Fruit fly (Drosophila melanogaster) whole organism, embryonic: ENCODE results near the gene dls.

Source experiments
- Adf1 ChIP-seq: fragments of 200-800 bp; sonication (Bioruptor generic); IDR thresholded peaks from 2 replicates; pipeline ENCODE4 v1.3.6; 2022; ENCODE audit warnings: missing biosample characterization, missing genetic modification characterization
- Awh ChIP-seq: fragments of 200-800 bp; sonication (Bioruptor generic); IDR thresholded peaks from 2 replicates; pipeline ENCODE4, ENCODE4 v1.3.6; 2022; ENCODE audit warnings: missing biosample characterization, missing genetic modification characterization
- B-H1 ChIP-seq: fragments of 200-800 bp; sonication (Bioruptor generic); IDR thresholded peaks from 3 replicates; pipeline ENCODE4 v1.3.6; 2022; ENCODE audit warnings: missing biosample characterization, missing genetic modification characterization
- Bteb2 ChIP-seq: fragments of 200-800 bp; sonication (Bioruptor generic); optimal IDR thresholded peaks from 2 replicates; lab custom pipeline; 2016; ENCODE audit warnings: missing biosample characterization, missing genetic modification characterization
- CG11504 ChIP-seq: fragments of 200-800 bp; sonication (Bioruptor generic); optimal IDR thresholded peaks from 3 replicates; lab custom pipeline; 2019; ENCODE audit warnings: missing biosample characterization, mild to moderate bottlenecking, missing genetic modification characterization, moderate library complexity
- CG11723 ChIP-seq: fragments of 200-800 bp; sonication (Bioruptor generic); optimal IDR thresholded peaks from 2 replicates; lab custom pipeline; 2017; ENCODE audit warnings: missing biosample characterization, mild to moderate bottlenecking, missing genetic modification characterization
- CG12071 ChIP-seq: fragments of 200-800 bp; sonication (Bioruptor generic); optimal IDR thresholded peaks from 3 replicates; lab custom pipeline; 2018; ENCODE audit warnings: missing biosample characterization, mild to moderate bottlenecking, missing genetic modification characterization
- CG13296 ChIP-seq: fragments of 200-800 bp; sonication (Bioruptor generic); optimal IDR thresholded peaks from 3 replicates; lab custom pipeline; 2018; ENCODE audit warnings: missing biosample characterization, mild to moderate bottlenecking, missing genetic modification characterization
- CG14014 ChIP-seq: fragments of 200-800 bp; sonication (Bioruptor generic); IDR thresholded peaks from 2 replicates; pipeline ENCODE4 v1.3.6; 2022; ENCODE audit warnings: missing biosample characterization, missing genetic modification characterization
- CG14965 ChIP-seq: fragments of 200-800 bp; sonication (Bioruptor generic); optimal IDR thresholded peaks from 2 replicates; lab custom pipeline; 2016; ENCODE audit warnings: missing biosample characterization, missing genetic modification characterization, borderline replicate concordance
- CG15696 ChIP-seq: fragments of 200-800 bp; sonication (Bioruptor generic); optimal IDR thresholded peaks from 2 replicates; lab custom pipeline; 2019; ENCODE audit warnings: missing biosample characterization, mild to moderate bottlenecking, missing genetic modification characterization, moderate library complexity
- CG1603 ChIP-seq: fragments of 200-800 bp; sonication (Bioruptor generic); optimal IDR thresholded peaks from 2 replicates; lab custom pipeline; 2019; ENCODE audit warnings: missing biosample characterization, mild to moderate bottlenecking, missing genetic modification characterization, moderate library complexity
- CG16813 ChIP-seq: fragments of 200-800 bp; sonication (Bioruptor generic); IDR thresholded peaks from 3 replicates; pipeline ENCODE4 v1.3.6; 2022; ENCODE audit warnings: missing biosample characterization, missing genetic modification characterization; ENCODE audit not compliant: partially characterized antibody
- CG17186 ChIP-seq: fragments of 200-800 bp; sonication (Bioruptor generic); optimal IDR thresholded peaks from 3 replicates; lab custom pipeline; 2017; ENCODE audit warnings: missing biosample characterization, missing genetic modification reagents, missing genetic modification characterization
- CG17829 ChIP-seq: fragments of 200-800 bp; optimal IDR thresholded peaks from 2 replicates; lab custom pipeline; 2019; ENCODE audit warnings: missing biosample characterization, mild to moderate bottlenecking, missing genetic modification characterization, moderate library complexity
- CG2199 ChIP-seq: fragments of 200-800 bp; sonication (Bioruptor generic); IDR thresholded peaks from 3 replicates; pipeline ENCODE4 v1.3.6; 2022; ENCODE audit warnings: missing biosample characterization, missing genetic modification characterization
- CG2202 ChIP-seq: fragments of 200-800 bp; sonication (Bioruptor generic); optimal IDR thresholded peaks from 2 replicates; lab custom pipeline; 2018; ENCODE audit warnings: missing biosample characterization, mild to moderate bottlenecking, missing genetic modification characterization
- CG3065 ChIP-seq: fragments of 200-800 bp; sonication (Bioruptor generic); optimal IDR thresholded peaks from 2 replicates; lab custom pipeline; 2016; ENCODE audit warnings: missing biosample characterization, missing genetic modification characterization
- CG4730 ChIP-seq: fragments of 200-800 bp; sonication (Bioruptor generic); IDR thresholded peaks from 2 replicates; pipeline ENCODE4 v1.3.6; 2022; ENCODE audit warnings: missing biosample characterization, missing genetic modification characterization
- CG6654 ChIP-seq: fragments of 200-800 bp; sonication (Bioruptor generic); optimal IDR thresholded peaks from 2 replicates; lab custom pipeline; 2017; ENCODE audit warnings: missing biosample characterization, mild to moderate bottlenecking, missing genetic modification characterization
- CG6683 ChIP-seq: fragments of 200-800 bp; sonication (Bioruptor generic); optimal IDR thresholded peaks from 2 replicates; lab custom pipeline; 2017; ENCODE audit warnings: missing biosample characterization, mild to moderate bottlenecking, missing genetic modification characterization, missing genetic modification reagents
- CG6813 ChIP-seq: fragments of 200-800 bp; sonication (Bioruptor generic); optimal IDR thresholded peaks from 2 replicates; lab custom pipeline; 2017; ENCODE audit warnings: missing biosample characterization, missing genetic modification characterization, mild to moderate bottlenecking, moderate library complexity, missing genetic modification reagents
- CG7839 ChIP-seq: fragments of 200-800 bp; sonication (Bioruptor generic); optimal IDR thresholded peaks from 3 replicates; lab custom pipeline; 2018; ENCODE audit warnings: missing biosample characterization, mild to moderate bottlenecking, missing genetic modification characterization, moderate library complexity
- CG8290 ChIP-seq, 3 experiments: fragments of 200-800 bp; sonication (Bioruptor generic); optimal IDR thresholded peaks; 2 replicates each; lab custom pipeline; 2016 to 2019; ENCODE audit warnings: missing biosample characterization in 3 of 3, missing genetic modification characterization in 3 of 3, mild to moderate bottlenecking in 2 of 3, moderate library complexity in 1 of 3
- CG8359 ChIP-seq: fragments of 200-800 bp; sonication (Bioruptor generic); optimal IDR thresholded peaks from 2 replicates; lab custom pipeline; 2017; ENCODE audit warnings: missing biosample characterization, mild to moderate bottlenecking, missing genetic modification characterization, borderline replicate concordance
- Camta ChIP-seq: fragments of 200-800 bp; sonication (Bioruptor generic); optimal IDR thresholded peaks from 2 replicates; lab custom pipeline; 2016; ENCODE audit warnings: missing biosample characterization, missing genetic modification characterization
- Dip3 ChIP-seq: fragments of 200-800 bp; sonication (Bioruptor generic); optimal IDR thresholded peaks from 3 replicates; lab custom pipeline; 2016; ENCODE audit warnings: missing biosample characterization, missing genetic modification characterization
- Doc2 ChIP-seq: fragments of 200-800 bp; sonication (Bioruptor generic); IDR thresholded peaks from 2 replicates; pipeline ENCODE4 v1.3.6; 2022; ENCODE audit warnings: missing biosample characterization, missing genetic modification characterization
- GATAe ChIP-seq: fragments of 200-800 bp; sonication (Bioruptor generic); conservative IDR thresholded peaks from 2 replicates; pipeline ENCODE4 v1.3.6; 2022; ENCODE audit warnings: missing biosample characterization, missing genetic modification characterization
- HLH3B ChIP-seq: fragments of 200-800 bp; sonication (Bioruptor generic); IDR thresholded peaks from 2 replicates; pipeline ENCODE4 v1.3.6; 2022; ENCODE audit warnings: missing biosample characterization, missing genetic modification characterization
- Hr51 ChIP-seq, 2 experiments: fragments of 200-800 bp; sonication (Bioruptor generic); optimal IDR thresholded peaks; 2 replicates in 1 of 2; 3 replicates in 1 of 2; lab custom pipeline; 2016 to 2018; ENCODE audit warnings: missing biosample characterization in 2 of 2, missing genetic modification characterization in 2 of 2, mild to moderate bottlenecking in 1 of 2, moderate library complexity in 1 of 2
- NC2β ChIP-seq: fragments of 200-800 bp; sonication (Bioruptor generic); optimal IDR thresholded peaks from 2 replicates; lab custom pipeline; 2016; ENCODE audit warnings: missing biosample characterization, missing genetic modification characterization
- Neu2 ChIP-seq: fragments of 200-800 bp; sonication (Bioruptor generic); optimal IDR thresholded peaks from 3 replicates; lab custom pipeline; 2016; ENCODE audit warnings: missing biosample characterization, missing genetic modification characterization, borderline replicate concordance
- Nf-YB ChIP-seq: fragments of 200-800 bp; sonication (Bioruptor generic); optimal IDR thresholded peaks from 3 replicates; lab custom pipeline; 2019; ENCODE audit warnings: missing biosample characterization, mild to moderate bottlenecking, missing genetic modification characterization, moderate library complexity
- Rfx ChIP-seq: fragments of 200-800 bp; sonication (Bioruptor generic); IDR thresholded peaks from 2 replicates; pipeline ENCODE4 v1.3.6; 2022; ENCODE audit warnings: missing biosample characterization, missing genetic modification characterization
- Spps ChIP-seq: fragments of 200-800 bp; sonication (Bioruptor generic); optimal IDR thresholded peaks from 2 replicates; lab custom pipeline; 2018; ENCODE audit warnings: missing biosample characterization, mild to moderate bottlenecking, missing genetic modification characterization
- Xbp1 ChIP-seq: fragments of 200-800 bp; sonication (Bioruptor generic); optimal IDR thresholded peaks from 3 replicates; lab custom pipeline; 2016; ENCODE audit warnings: missing biosample characterization, mild to moderate bottlenecking, missing genetic modification characterization
- ara ChIP-seq: fragments of 200-800 bp; sonication (Bioruptor generic); IDR thresholded peaks from 2 replicates; pipeline ENCODE4 v1.3.6; 2022; ENCODE audit warnings: missing biosample characterization, missing genetic modification characterization
- br ChIP-seq: fragments of >200 bp; optimal IDR thresholded peaks from 2 replicates; lab custom pipeline; 2017
- dan ChIP-seq: fragments of 200-800 bp; sonication (Bioruptor generic); IDR thresholded peaks from 2 replicates; pipeline ENCODE4 v1.3.6; 2022; ENCODE audit warnings: missing biosample characterization, missing genetic modification characterization
- dpn ChIP-seq, 2 experiments: fragments of 200-800 bp; sonication (Bioruptor generic); optimal IDR thresholded peaks; 3 replicates each; lab custom pipeline; 2016; ENCODE audit warnings: missing biosample characterization in 2 of 2, missing genetic modification characterization in 2 of 2
- grau ChIP-seq: fragments of 200-800 bp; optimal IDR thresholded peaks from 3 replicates; lab custom pipeline; 2019; ENCODE audit warnings: missing biosample characterization, mild to moderate bottlenecking, missing genetic modification characterization, moderate library complexity
- hb ChIP-seq: fragments of 200-800 bp; sonication (Bioruptor generic); IDR thresholded peaks from 3 replicates; pipeline ENCODE4 v1.3.6; 2022; ENCODE audit warnings: missing biosample characterization, missing genetic modification characterization; ENCODE audit not compliant: partially characterized antibody
- inv ChIP-seq: fragments of 200-800 bp; sonication (Bioruptor generic); IDR thresholded peaks from 2 replicates; pipeline ENCODE4 v1.3.6; 2022; ENCODE audit warnings: missing biosample characterization, missing genetic modification characterization; ENCODE audit not compliant: partially characterized antibody
- jumu ChIP-seq: fragments of 200-800 bp; sonication (Bioruptor generic); optimal IDR thresholded peaks from 3 replicates; lab custom pipeline; 2016; ENCODE audit warnings: missing biosample characterization, missing genetic modification characterization
- nerfin-2 ChIP-seq: fragments of 200-800 bp; sonication (Bioruptor generic); IDR thresholded peaks from 2 replicates; pipeline ENCODE4 v1.3.6; 2022; ENCODE audit warnings: missing biosample characterization, missing genetic modification characterization; ENCODE audit not compliant: partially characterized antibody
- onecut ChIP-seq: fragments of 200-800 bp; sonication (Bioruptor generic); IDR thresholded peaks from 2 replicates; pipeline ENCODE4 v1.3.6; 2022; ENCODE audit warnings: missing biosample characterization, missing genetic modification characterization
- pros ChIP-seq: fragments of 200-800 bp; sonication (Bioruptor generic); optimal IDR thresholded peaks from 3 replicates; lab custom pipeline; 2019; ENCODE audit warnings: missing biosample characterization, mild to moderate bottlenecking, missing genetic modification characterization, moderate library complexity

Gene dls

DNA sequence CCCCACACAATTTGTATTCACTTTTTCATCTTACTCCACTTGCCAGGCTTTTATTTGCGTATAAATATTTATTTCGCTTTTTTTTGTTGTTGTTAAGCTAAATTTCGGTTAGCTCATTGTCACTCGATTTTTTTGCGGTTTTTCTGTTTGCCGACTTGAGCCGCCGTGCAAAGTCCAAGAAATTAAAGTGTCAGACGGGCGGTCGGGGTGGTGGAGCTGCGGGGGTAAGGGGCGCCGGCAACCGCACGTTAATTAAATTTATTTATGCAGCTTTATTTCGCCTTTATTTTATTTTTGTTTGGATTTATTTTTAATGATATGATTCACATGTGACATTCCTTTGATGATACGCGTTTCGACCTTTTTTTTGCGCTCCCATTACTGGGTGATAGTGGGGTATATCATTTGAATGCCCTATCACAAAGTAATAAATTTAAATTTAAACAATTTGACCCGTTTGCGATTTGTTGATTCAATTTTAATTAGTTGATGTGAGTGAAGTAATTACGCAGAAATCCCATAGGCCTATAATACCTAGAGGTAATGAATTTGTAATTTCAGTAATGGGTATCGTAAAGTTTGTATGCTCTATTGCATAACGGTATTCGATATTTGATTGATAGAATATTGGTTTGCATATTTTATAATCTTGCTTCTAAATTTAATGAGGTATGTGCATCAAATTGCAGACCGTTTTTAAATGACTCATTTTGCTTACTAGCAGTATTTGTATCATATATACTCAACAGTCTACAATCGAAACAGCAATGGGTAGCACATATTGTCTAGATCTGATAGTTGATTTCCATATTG, 35.6 kb upstream of the dls start (continued):
- TF ChIP-seq GATAe (GFP tag; lab: Robert Waterston, UW): no peak
- TF ChIP-seq hb (GFP tag; lab: Robert Waterston, UW): no peak
- no peak for TF ChIP-seq dan (GFP tag; lab: Robert Waterston, UW)
- TF ChIP-seq CG17829 (tag; lab: Kevin White, UChicago): no peak
- TF ChIP-seq CG2202 (tag; lab: Kevin White, UChicago): no peak
- TF ChIP-seq Hr51 (GFP tag; optimal IDR thresholded peaks at IDR 0.05; lab: Kevin White, UChicago): peak in 1 of 2 experiments; percentile 61
- TF ChIP-seq CG14014 (GFP tag; lab: Robert Waterston, UW): peak; percentile 6; the same call in 1 of the 2 replicates
- TF ChIP-seq grau: peak; percentile 65
- TF ChIP-seq HLH3B (GFP tag; lab: Robert Waterston, UW): no peak
- TF ChIP-seq br (lab: Kevin White, UChicago): no peak
- no peak for TF ChIP-seq onecut (GFP tag; lab: Robert Waterston, UW)
- no peak; the same call in 2 of the 3 replicates for TF ChIP-seq B-H1 (GFP tag; lab: Robert Waterston, UW)
- TF ChIP-seq CG3065 (GFP tag; lab: Kevin White, UChicago): no peak
- TF ChIP-seq CG17186 (GFP tag; lab: Kevin White, UChicago): no peak
- TF ChIP-seq Spps (tag; lab: Kevin White, UChicago): no peak
- no peak for TF ChIP-seq CG6683 (GFP tag; lab: Kevin White, UChicago)
- no peak for TF ChIP-seq CG12071 (GFP tag; lab: Kevin White, UChicago)
- no peak for TF ChIP-seq CG8359 (GFP tag; lab: Kevin White, UChicago)
- TF ChIP-seq CG13296 (GFP tag; lab: Kevin White, UChicago): no peak
- TF ChIP-seq Bteb2: peak; percentile 68
- TF ChIP-seq CG1603 (tag; lab: Kevin White, UChicago): no peak
- TF ChIP-seq CG7839 (tag; lab: Kevin White, UChicago): peak; percentile 53
- TF ChIP-seq Rfx (GFP tag; lab: Robert Waterston, UW): peak; percentile 66; the same call in 1 of the 2 replicates
- TF ChIP-seq CG14965 (GFP tag; lab: Kevin White, UChicago): no peak
- peak; percentile 57 for TF ChIP-seq CG11504 (tag; lab: Kevin White, UChicago)
- peak; percentile 5 for TF ChIP-seq Nf-YB (GFP tag; lab: Kevin White, UChicago)
- no peak for TF ChIP-seq CG2199 (GFP tag; lab: Robert Waterston, UW)
- no peak for TF ChIP-seq CG15696 (tag; lab: Kevin White, UChicago)
- no peak for TF ChIP-seq inv (GFP tag; lab: Robert Waterston, UW)
- no peak for TF ChIP-seq Neu2 (GFP tag; lab: Kevin White, UChicago)
- no peak for TF ChIP-seq ara (GFP tag; lab: Robert Waterston, UW)
- TF ChIP-seq NC2β: no peak
- 0 out of 2 replicates have a peak, but pooled peaks have one; percentile 25 for TF ChIP-seq Awh
- TF ChIP-seq dpn (GFP tag; optimal IDR thresholded peaks at IDR 0.05; lab: Kevin White, UChicago): peak; percentile 44 to 60
- peak; percentile 46 for TF ChIP-seq Camta
- TF ChIP-seq Dip3: peak; percentile 66
- TF ChIP-seq CG8290 (GFP tag; optimal IDR thresholded peaks at IDR 0.05; lab: Kevin White, UChicago): no peak
- no peak for TF ChIP-seq CG8290 (tag; optimal IDR thresholded peaks at IDR 0.05; lab: Kevin White, UChicago)
- TF ChIP-seq CG4730 (GFP tag; lab: Robert Waterston, UW): no peak
- peak; percentile 5 for TF ChIP-seq jumu (GFP tag; lab: Kevin White, UChicago)
- no peak for TF ChIP-seq CG6654 (GFP tag; lab: Kevin White, UChicago)
- TF ChIP-seq Doc2 (GFP tag; lab: Robert Waterston, UW): no peak
- no peak for TF ChIP-seq pros (GFP tag; lab: Kevin White, UChicago)
- TF ChIP-seq Adf1 (GFP tag; lab: Robert Waterston, UW): no peak
- no peak for TF ChIP-seq CG16813 (GFP tag; lab: Robert Waterston, UW)
- TF ChIP-seq nerfin-2 (GFP tag; lab: Robert Waterston, UW): no peak
- no peak for TF ChIP-seq CG6813
- no peak for TF ChIP-seq CG11723
- TF ChIP-seq Xbp1 (GFP tag; lab: Kevin White, UChicago): peak; percentile 47
